Worm (Caenorhabditis elegans) whole organism, young adult: Measurements from ENCODE around the gene R08F11.1.

Experiments used
- nhr-179 ChIP-seq: sonication (generic microtip); optimal IDR thresholded peaks from 2 replicates; lab custom pipeline; 2016; ENCODE audit warnings: mild to moderate bottlenecking, missing genetic modification characterization, missing compliant biosample characterization
- unc-62 ChIP-seq: fragments of 150-350 bp; optimal IDR thresholded peaks from 2 replicates; lab custom pipeline; 2014; ENCODE audit warnings: missing biosample characterization, missing genetic modification reagents, missing genetic modification characterization

- no peak for TF ChIP-seq nhr-179 (tag; lab: Kevin White, UChicago)
- no peak for TF ChIP-seq unc-62 (GFP tag; lab: Kevin White, UChicago)
Observed at ce11 chrV:3756887-3757286, 27.1 kb downstream of the R08F11.1 start, which contains the start of gene gid-7.
